Fruit fly (Drosophila melanogaster) whole organism, embryonic: ENCODE data around the gene Awh.
A peak's percentile ranks its signal among the peaks of the same experiment; 100 is the strongest.

Source experiments
- ATbp ChIP-seq: fragments of 200-800 bp; sonication (Bioruptor generic); optimal IDR thresholded peaks from 2 replicates; lab custom pipeline; 2017; ENCODE audit warnings: missing biosample characterization, mild to moderate bottlenecking, missing genetic modification characterization, missing genetic modification reagents
- CG10267 ChIP-seq: fragments of 200-800 bp; sonication (Bioruptor generic); optimal IDR thresholded peaks from 2 replicates; lab custom pipeline; 2018; ENCODE audit warnings: missing biosample characterization, mild to moderate bottlenecking, missing genetic modification characterization, moderate library complexity
- CG10321 ChIP-seq: fragments of 200-800 bp; sonication (Bioruptor generic); IDR thresholded peaks from 2 replicates; pipeline ENCODE4 v1.3.6; 2022; ENCODE audit warnings: missing biosample characterization, missing genetic modification characterization
- CG11560 ChIP-seq: fragments of 200-800 bp; sonication (Bioruptor generic); IDR thresholded peaks from 3 replicates; pipeline ENCODE4 v1.3.6; 2022; ENCODE audit warnings: missing biosample characterization, missing genetic modification characterization
- CG11695 ChIP-seq: fragments of 200-800 bp; sonication (Bioruptor generic); IDR thresholded peaks from 3 replicates; pipeline ENCODE4 v1.3.6; 2022; ENCODE audit warnings: missing biosample characterization, missing genetic modification characterization
- CG12155 ChIP-seq: fragments of 200-800 bp; sonication (Bioruptor generic); optimal IDR thresholded peaks from 3 replicates; lab custom pipeline; 2016; ENCODE audit warnings: missing biosample characterization, missing genetic modification characterization
- CG12219 ChIP-seq: fragments of 200-800 bp; sonication (Bioruptor generic); optimal IDR thresholded peaks from 3 replicates; lab custom pipeline; 2018; ENCODE audit warnings: missing biosample characterization, mild to moderate bottlenecking, missing genetic modification characterization
- CG13424 ChIP-seq: fragments of 200-800 bp; sonication (Bioruptor generic); optimal IDR thresholded peaks from 2 replicates; lab custom pipeline; 2019; ENCODE audit warnings: missing biosample characterization, mild to moderate bottlenecking, missing genetic modification characterization, moderate library complexity
- CG1529 ChIP-seq: fragments of 200-800 bp; sonication (Bioruptor generic); optimal IDR thresholded peaks from 3 replicates; lab custom pipeline; 2018; ENCODE audit warnings: missing biosample characterization, missing genetic modification characterization
- CG17361 ChIP-seq: fragments of 200-800 bp; sonication (Bioruptor generic); IDR thresholded peaks from 3 replicates; pipeline ENCODE4 v1.3.6; 2022; ENCODE audit warnings: missing biosample characterization, missing genetic modification characterization
- CG32772 ChIP-seq: fragments of 200-800 bp; sonication (Bioruptor generic); IDR thresholded peaks from 2 replicates; pipeline ENCODE4 v1.3.6; 2022; ENCODE audit warnings: missing biosample characterization, missing genetic modification characterization
- CG3847 ChIP-seq: fragments of 200-800 bp; sonication (Bioruptor generic); IDR thresholded peaks from 2 replicates; pipeline ENCODE4 v1.3.6; 2022; ENCODE audit warnings: missing biosample characterization, missing genetic modification characterization
- CG4282 ChIP-seq: fragments of 200-800 bp; sonication (Bioruptor generic); optimal IDR thresholded peaks from 2 replicates; lab custom pipeline; 2016; ENCODE audit warnings: missing biosample characterization, missing genetic modification characterization
- CG4404 ChIP-seq: fragments of 200-800 bp; sonication (Bioruptor generic); IDR thresholded peaks from 2 replicates; pipeline ENCODE4 v1.3.6; 2022; ENCODE audit warnings: missing biosample characterization, missing genetic modification characterization
- CG6175 ChIP-seq: fragments of 200-800 bp; sonication (Bioruptor generic); IDR thresholded peaks from 3 replicates; pipeline ENCODE4 v1.3.6; 2022; ENCODE audit warnings: missing biosample characterization, missing genetic modification characterization
- CG6254 ChIP-seq: fragments of 200-800 bp; sonication (Bioruptor generic); optimal IDR thresholded peaks from 3 replicates; lab custom pipeline; 2017; ENCODE audit warnings: mild to moderate bottlenecking, missing biosample characterization, missing genetic modification reagents, missing genetic modification characterization
- CG7357 ChIP-seq: fragments of 200-800 bp; sonication (Bioruptor generic); IDR thresholded peaks from 3 replicates; pipeline ENCODE4 v1.3.6; 2022; ENCODE audit warnings: missing biosample characterization, missing genetic modification characterization
- CG7963 ChIP-seq: fragments of 200-800 bp; sonication (Bioruptor generic); IDR thresholded peaks from 3 replicates; pipeline ENCODE4 v1.3.6; 2022; ENCODE audit warnings: missing biosample characterization, missing genetic modification characterization; ENCODE audit not compliant: partially characterized antibody
- CG8359 ChIP-seq: fragments of 200-800 bp; sonication (Bioruptor generic); optimal IDR thresholded peaks from 2 replicates; lab custom pipeline; 2017; ENCODE audit warnings: missing biosample characterization, mild to moderate bottlenecking, missing genetic modification characterization, borderline replicate concordance
- CG9215 ChIP-seq: fragments of 200-800 bp; sonication (Bioruptor generic); IDR thresholded peaks from 2 replicates; pipeline ENCODE4 v1.3.6; 2022; ENCODE audit warnings: missing biosample characterization, missing genetic modification characterization
- CG9437 ChIP-seq: fragments of 200-800 bp; sonication (Bioruptor generic); optimal IDR thresholded peaks from 2 replicates; lab custom pipeline; 2018; ENCODE audit warnings: missing biosample characterization, mild to moderate bottlenecking, missing genetic modification characterization
- Deaf1 ChIP-seq: fragments of 200-800 bp; optimal IDR thresholded peaks from 3 replicates; lab custom pipeline; 2019; ENCODE audit warnings: missing biosample characterization, mild to moderate bottlenecking, missing genetic modification characterization, moderate library complexity
- HLH4C ChIP-seq: fragments of 200-800 bp; sonication (Bioruptor generic); IDR thresholded peaks from 3 replicates; pipeline ENCODE4 v1.3.6; 2022; ENCODE audit warnings: missing biosample characterization, missing genetic modification characterization; ENCODE audit not compliant: partially characterized antibody
- Hand ChIP-seq: fragments of 200-800 bp; sonication (Bioruptor generic); optimal IDR thresholded peaks from 2 replicates; lab custom pipeline; 2017; ENCODE audit warnings: mild to moderate bottlenecking, missing biosample characterization, missing genetic modification reagents, missing genetic modification characterization
- Mes4 ChIP-seq: fragments of 200-800 bp; sonication (Bioruptor generic); optimal IDR thresholded peaks from 2 replicates; lab custom pipeline; 2016; ENCODE audit warnings: missing biosample characterization, missing genetic modification characterization
- NC2β ChIP-seq: fragments of 200-800 bp; sonication (Bioruptor generic); optimal IDR thresholded peaks from 2 replicates; lab custom pipeline; 2016; ENCODE audit warnings: missing biosample characterization, missing genetic modification characterization
- NfI ChIP-seq: fragments of 200-800 bp; sonication (Bioruptor generic); optimal IDR thresholded peaks from 3 replicates; lab custom pipeline; 2018; ENCODE audit warnings: missing biosample characterization, mild to moderate bottlenecking, missing genetic modification characterization, moderate library complexity
- Oli ChIP-seq: fragments of 200-800 bp; sonication (Bioruptor generic); optimal IDR thresholded peaks from 2 replicates; lab custom pipeline; 2018; ENCODE audit warnings: missing biosample characterization, mild to moderate bottlenecking, missing genetic modification characterization, moderate library complexity
- Rx ChIP-seq: fragments of 200-800 bp; sonication (Bioruptor generic); IDR thresholded peaks from 2 replicates; pipeline ENCODE4 v1.3.6; 2022; ENCODE audit warnings: missing biosample characterization, missing genetic modification characterization
- ap ChIP-seq: fragments of 200-800 bp; sonication (Bioruptor generic); IDR thresholded peaks from 2 replicates; pipeline ENCODE4 v1.3.6; 2022; ENCODE audit warnings: missing biosample characterization, missing genetic modification characterization
- ara ChIP-seq: fragments of 200-800 bp; sonication (Bioruptor generic); IDR thresholded peaks from 2 replicates; pipeline ENCODE4 v1.3.6; 2022; ENCODE audit warnings: missing biosample characterization, missing genetic modification characterization
- bsh ChIP-seq, 2 experiments: fragments of 200-800 bp; sonication (Bioruptor generic); optimal IDR thresholded peaks; 2 replicates each; lab custom pipeline; 2017 to 2018; ENCODE audit warnings: mild to moderate bottlenecking in 2 of 2, missing biosample characterization in 2 of 2, missing genetic modification characterization in 2 of 2, moderate library complexity in 1 of 2
- cwo ChIP-seq: fragments of 200-800 bp; sonication (Bioruptor generic); optimal IDR thresholded peaks from 3 replicates; lab custom pipeline; 2017; ENCODE audit warnings: missing biosample characterization, missing genetic modification characterization, mild to moderate bottlenecking, moderate library complexity, missing genetic modification reagents
- da ChIP-seq: fragments of 200-800 bp; sonication (Bioruptor generic); optimal IDR thresholded peaks from 2 replicates; lab custom pipeline; 2016; ENCODE audit warnings: missing biosample characterization, missing genetic modification characterization
- eyg ChIP-seq: fragments of 200-800 bp; sonication (Bioruptor generic); optimal IDR thresholded peaks from 3 replicates; lab custom pipeline; 2016; ENCODE audit warnings: missing biosample characterization, missing genetic modification characterization
- fd102C ChIP-seq: fragments of 200-800 bp; sonication (Bioruptor generic); optimal IDR thresholded peaks from 2 replicates; lab custom pipeline; 2018; ENCODE audit warnings: missing biosample characterization, mild to moderate bottlenecking, missing genetic modification characterization, moderate library complexity
- fru ChIP-seq: fragments of >200 bp; optimal IDR thresholded peaks from 2 replicates; lab custom pipeline; 2017
- grau ChIP-seq: fragments of 200-800 bp; optimal IDR thresholded peaks from 3 replicates; lab custom pipeline; 2019; ENCODE audit warnings: missing biosample characterization, mild to moderate bottlenecking, missing genetic modification characterization, moderate library complexity
- h ChIP-seq: fragments of >200 bp; optimal IDR thresholded peaks from 2 replicates; lab custom pipeline; 2017
- ham ChIP-seq: fragments of 200-800 bp; sonication (Bioruptor generic); IDR thresholded peaks from 2 replicates; pipeline ENCODE4 v1.3.6; 2022; ENCODE audit warnings: missing biosample characterization, missing genetic modification characterization
- ind ChIP-seq: fragments of 200-800 bp; sonication (Bioruptor generic); optimal IDR thresholded peaks from 3 replicates; lab custom pipeline; 2016; ENCODE audit warnings: missing biosample characterization, missing genetic modification characterization
- lola ChIP-seq, 3 experiments: fragments of >200 bp in 2 of 3; fragments of 200-800 bp in 1 of 3; sonication (Bioruptor generic) in 1 of 3; optimal IDR thresholded peaks; 2 replicates each; lab custom pipeline; 2017 to 2019; ENCODE audit warnings: missing biosample characterization in 3 of 3, missing genetic modification characterization in 3 of 3, mild to moderate bottlenecking in 1 of 3, moderate library complexity in 1 of 3
- mld ChIP-seq: fragments of 200-800 bp; sonication (Bioruptor generic); IDR thresholded peaks from 3 replicates; pipeline ENCODE4 v1.3.6; 2022; ENCODE audit warnings: missing biosample characterization, missing genetic modification characterization; ENCODE audit not compliant: partially characterized antibody
- org-1 ChIP-seq: fragments of 200-800 bp; sonication (Bioruptor generic); optimal IDR thresholded peaks from 2 replicates; lab custom pipeline; 2017; ENCODE audit warnings: missing biosample characterization, missing genetic modification characterization
- ranshi ChIP-seq: fragments of 200-800 bp; sonication (Bioruptor generic); IDR thresholded peaks from 2 replicates; pipeline ENCODE4 v1.3.6; 2022; ENCODE audit warnings: missing biosample characterization, missing genetic modification characterization
- sens ChIP-seq: fragments of 200-800 bp; sonication (Bioruptor generic); peaks from one replicate; lab custom pipeline; 2016; ENCODE audit warnings: missing biosample characterization, missing genetic modification characterization
- shn ChIP-seq: fragments of 200-800 bp; sonication (Bioruptor generic); optimal IDR thresholded peaks from 3 replicates; lab custom pipeline; 2016; ENCODE audit warnings: missing biosample characterization, missing genetic modification characterization
- sim ChIP-seq: fragments of 200-800 bp; sonication (Bioruptor generic); IDR thresholded peaks from 2 replicates; pipeline ENCODE4 v1.3.6; 2022; ENCODE audit warnings: missing biosample characterization, missing genetic modification characterization
- tll ChIP-seq, 2 experiments: fragments of 200-800 bp in 1 of 2; fragments of >200 bp in 1 of 2; sonication (Bioruptor generic) in 1 of 2; optimal IDR thresholded peaks; 2 replicates each; lab custom pipeline; 2017 to 2019; ENCODE audit warnings: missing biosample characterization in 2 of 2, missing genetic modification characterization in 2 of 2, mild to moderate bottlenecking in 1 of 2, moderate library complexity in 1 of 2

The Awh gene

dm6 chr3L:3855194-3855980 is 9.4 kb downstream of the Awh start (continued):
- TF ChIP-seq HLH4C (GFP tag; lab: Robert Waterston, UW): no peak
- no peak for TF ChIP-seq NC2β (GFP tag; lab: Kevin White, UChicago)
- no peak for TF ChIP-seq Hand (GFP tag; lab: Kevin White, UChicago)
- peak; percentile 13 for TF ChIP-seq CG12155 (GFP tag; lab: Kevin White, UChicago)
- TF ChIP-seq CG10321 (GFP tag; lab: Robert Waterston, UW): no peak
- peak; percentile 45 for TF ChIP-seq ATbp (GFP tag; lab: Kevin White, UChicago)
- TF ChIP-seq org-1 (GFP tag; lab: Kevin White, UChicago): peak; percentile 13
- no peak for TF ChIP-seq h
- TF ChIP-seq ap (GFP tag; lab: Robert Waterston, UW): 0 out of 2 replicates have a peak, but pooled peaks have one; percentile 4
- no peak for TF ChIP-seq NfI (GFP tag; lab: Kevin White, UChicago)
- TF ChIP-seq ind (GFP tag; lab: Kevin White, UChicago): peak; percentile 8
- peak; percentile 46; the same call in 1 of the 2 replicates for TF ChIP-seq CG32772
- TF ChIP-seq Rx: peak; percentile 17; the same call in 1 of the 2 replicates
- TF ChIP-seq CG13424 (tag; lab: Kevin White, UChicago): peak; percentile 63
- no peak for TF ChIP-seq ham (GFP tag; lab: Robert Waterston, UW)
- peak; percentile 35; the same call in 1 of the 3 replicates for TF ChIP-seq CG7357
- TF ChIP-seq CG17361: peak; percentile 66; the same call in 2 of the 3 replicates
- peak; percentile 67 for TF ChIP-seq Deaf1 (tag; lab: Kevin White, UChicago)
- TF ChIP-seq CG10267 (tag; lab: Kevin White, UChicago): peak; percentile 69
- no peak for TF ChIP-seq fru (lab: Kevin White, UChicago)
- peak; percentile 93 for TF ChIP-seq sens
- TF ChIP-seq CG6175 (GFP tag; lab: Robert Waterston, UW): no peak
- no peak for TF ChIP-seq CG4282 (GFP tag; lab: Kevin White, UChicago)
- peak; percentile 27 for TF ChIP-seq CG12219 (GFP tag; lab: Kevin White, UChicago)
- TF ChIP-seq CG9215 (GFP tag; lab: Robert Waterston, UW): no peak
- peak; percentile 63 for TF ChIP-seq fd102C (GFP tag; lab: Kevin White, UChicago)
- no peak for TF ChIP-seq CG7963 (GFP tag; lab: Robert Waterston, UW)
- no peak for TF ChIP-seq CG11560
- no peak for TF ChIP-seq sim
- no peak for TF ChIP-seq Mes4
- 0 out of 2 replicates have a peak, but pooled peaks have one; percentile 22 for TF ChIP-seq CG3847 (GFP tag; lab: Robert Waterston, UW)
- TF ChIP-seq eyg: no peak
- peak; percentile 64 for TF ChIP-seq CG6254
- peak; percentile 65; the same call in 1 of the 3 replicates for TF ChIP-seq CG11695 (GFP tag; lab: Robert Waterston, UW)
- no peak for TF ChIP-seq da (GFP tag; lab: Kevin White, UChicago)
- peak in 1 of 3 experiments; percentile 84 for TF ChIP-seq lola (GFP tag; optimal IDR thresholded peaks at IDR 0.05; lab: Kevin White, UChicago)
- peak; percentile 50 for TF ChIP-seq CG1529 (GFP tag; lab: Kevin White, UChicago)
- TF ChIP-seq tll (GFP tag; optimal IDR thresholded peaks at IDR 0.05; lab: Kevin White, UChicago): peak in 1 of 2 experiments; percentile 94
- TF ChIP-seq ranshi (GFP tag; lab: Robert Waterston, UW): peak; percentile 51; the same call in 1 of the 2 replicates
- TF ChIP-seq cwo (GFP tag; lab: Kevin White, UChicago): no peak
- TF ChIP-seq CG8359 (GFP tag; lab: Kevin White, UChicago): no peak
- TF ChIP-seq shn: no peak
- TF ChIP-seq grau (tag; lab: Kevin White, UChicago): peak; percentile 51
- TF ChIP-seq bsh (GFP tag; optimal IDR thresholded peaks at IDR 0.05; lab: Kevin White, UChicago): peak in 1 of 2 experiments; percentile 82
- peak; percentile 15 for TF ChIP-seq CG9437 (GFP tag; lab: Kevin White, UChicago)
- TF ChIP-seq Oli (tag; lab: Kevin White, UChicago): peak; percentile 69
- TF ChIP-seq CG4404 (GFP tag; lab: Robert Waterston, UW): peak; percentile 66
- no peak for TF ChIP-seq mld (GFP tag; lab: Robert Waterston, UW)
- TF ChIP-seq ara (GFP tag; lab: Robert Waterston, UW): peak; percentile 77; the same call in 1 of the 2 replicates
